Worm (Caenorhabditis elegans): Measurements from ENCODE around the gene B0563.6.

DNA sequence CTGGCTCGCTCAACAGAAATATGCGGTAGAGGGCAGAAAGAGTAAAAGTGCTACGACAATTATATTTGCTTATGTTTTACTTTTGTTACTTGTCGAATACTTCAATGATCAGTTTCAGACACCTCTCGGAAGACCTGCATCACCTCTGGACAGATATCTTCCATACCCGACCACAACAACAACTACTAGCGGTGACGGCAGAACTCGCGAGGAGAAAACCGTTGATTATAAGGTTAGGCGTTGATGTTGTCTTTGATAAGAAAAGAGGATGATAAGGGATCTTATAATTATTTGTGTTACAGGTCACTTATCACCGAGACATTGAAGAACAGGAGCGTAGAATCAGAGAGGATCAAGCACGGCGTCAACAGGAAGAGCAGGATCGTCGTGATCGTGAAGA lies 32.4 kb upstream of the B0563.6 start:
- TF ChIP-seq tbx-37 (GFP tag; conservative IDR thresholded peaks at IDR 0.05) (no peak), scrt-1 (GFP tag; IDR thresholded peaks at IDR 0.05) (no peak), hmbx-1 (tag; optimal IDR thresholded peaks at IDR 0.05) (no peak), tbx-11 (GFP tag; IDR thresholded peaks at IDR 0.05) (no peak)

Data from whole organism, early embryonic.